Worm (Caenorhabditis elegans) whole organism, L4 larva: ENCODE measurements around the gene smg-6.

ENCODE experiments used
- D1046.2 ChIP-seq: fragments of 200-800 bp; sonication (Bioruptor generic); IDR thresholded peaks from 2 replicates; pipeline ENCODE4 v1.3.6; 2022; ENCODE audit warnings: missing genetic modification characterization, missing compliant biosample characterization
- F10B5.3 ChIP-seq: sonication (generic microtip); optimal IDR thresholded peaks from 2 replicates; lab custom pipeline; 2016; ENCODE audit warnings: mild to moderate bottlenecking, missing genetic modification characterization, missing compliant biosample characterization
- F26F4.8 ChIP-seq: fragments of 200-800 bp; sonication (Bioruptor generic); conservative IDR thresholded peaks from 2 replicates; pipeline ENCODE4 v1.3.6; 2022; ENCODE audit warnings: missing genetic modification characterization, missing compliant biosample characterization
- F37D6.2 ChIP-seq: sonication (generic microtip); optimal IDR thresholded peaks from 2 replicates; lab custom pipeline; 2016; ENCODE audit warnings: mild to moderate bottlenecking, missing genetic modification characterization, missing compliant biosample characterization
- F44E2.7 ChIP-seq: fragments of 200-800 bp; sonication (Bioruptor generic); IDR thresholded peaks from 2 replicates; pipeline ENCODE4 v2.1.2; 2022; ENCODE audit warnings: missing genetic modification characterization, missing compliant biosample characterization
- Y105C5A.15 ChIP-seq: fragments of 200-800 bp; sonication (Bioruptor generic); IDR thresholded peaks from 2 replicates; pipeline ENCODE4 v1.3.6; 2022; ENCODE audit warnings: missing genetic modification characterization, missing compliant biosample characterization
- Y48G9A.11 ChIP-seq: fragments of 200-800 bp; sonication (Bioruptor generic); IDR thresholded peaks from 2 replicates; pipeline ENCODE4 v1.3.6; 2022; ENCODE audit warnings: missing genetic modification reagents, missing genetic modification characterization, missing compliant biosample characterization
- Y5F2A.4 ChIP-seq: fragments of 200-800 bp; sonication (Bioruptor generic); optimal IDR thresholded peaks from 2 replicates; lab custom pipeline; 2018; ENCODE audit warnings: mild to moderate bottlenecking, missing genetic modification characterization, missing compliant biosample characterization
- Y75B8A.6 ChIP-seq: fragments of 200-800 bp; sonication (Bioruptor generic); IDR thresholded peaks from 2 replicates; pipeline ENCODE4 v1.3.6; 2022; ENCODE audit warnings: missing genetic modification reagents, missing genetic modification characterization, missing compliant biosample characterization
- ZK546.5 ChIP-seq, 2 experiments: sonication (generic microtip); optimal IDR thresholded peaks; 2 replicates each; lab custom pipeline; 2017; ENCODE audit warnings: missing biosample characterization in 2 of 2, missing genetic modification characterization in 2 of 2
- aha-1 ChIP-seq: fragments of 150-350 bp; peaks from one replicate; lab custom pipeline; 2014; ENCODE audit warnings: missing biosample characterization, missing genetic modification characterization
- ama-1 ChIP-seq: fragments of 150-350 bp; optimal IDR thresholded peaks from 2 replicates; lab custom pipeline; 2014; ENCODE audit warnings: inconsistent platforms, mixed read lengths
- arid-1 ChIP-seq: fragments of 200-800 bp; sonication (Bioruptor generic); conservative IDR thresholded peaks from 2 replicates; pipeline ENCODE4 v1.3.6; 2022; ENCODE audit warnings: missing genetic modification reagents, missing genetic modification characterization, missing compliant biosample characterization
- attf-4 ChIP-seq: sonication (generic microtip); optimal IDR thresholded peaks from 3 replicates; lab custom pipeline; 2017; ENCODE audit warnings: missing biosample characterization, missing genetic modification characterization
- ceh-32 ChIP-seq: sonication (generic microtip); optimal IDR thresholded peaks from 2 replicates; lab custom pipeline; 2016; ENCODE audit warnings: mild to moderate bottlenecking, missing genetic modification characterization, missing compliant biosample characterization; ENCODE audit not compliant: poor library complexity
- ceh-44 ChIP-seq: fragments of 200-800 bp; sonication (Bioruptor generic); IDR thresholded peaks from 2 replicates; pipeline ENCODE4 v1.3.6; 2022; ENCODE audit warnings: missing genetic modification reagents, missing genetic modification characterization, missing compliant biosample characterization
- daf-12 ChIP-seq: fragments of 150-350 bp; optimal IDR thresholded peaks from 2 replicates; lab custom pipeline; 2014; ENCODE audit warnings: missing biosample characterization, missing genetic modification reagents, missing genetic modification characterization
- daf-16 ChIP-seq, 3 experiments: sonication (generic microtip); optimal IDR thresholded peaks; 2 replicates each; lab custom pipeline; 2016 to 2017; ENCODE audit warnings: missing genetic modification characterization in 3 of 3, missing genetic modification reagents in 3 of 3, mild to moderate bottlenecking in 2 of 3, missing compliant biosample characterization in 2 of 3, missing biosample characterization in 1 of 3, moderate library complexity in 1 of 3
- daf-19 ChIP-seq: fragments of 200-800 bp; sonication (Bioruptor generic); conservative IDR thresholded peaks from 2 replicates; pipeline ENCODE4 v1.3.6; 2022; ENCODE audit warnings: missing genetic modification characterization, missing compliant biosample characterization
- dmd-6 ChIP-seq: fragments of 200-800 bp; sonication (Bioruptor generic); IDR thresholded peaks from 2 replicates; pipeline ENCODE4 v1.3.6; 2022; ENCODE audit warnings: missing genetic modification reagents, missing genetic modification characterization, missing compliant biosample characterization
- dmd-8 ChIP-seq: fragments of 200-800 bp; sonication (Bioruptor generic); IDR thresholded peaks from 2 replicates; pipeline ENCODE4 v1.3.6; 2022; ENCODE audit warnings: missing genetic modification characterization, missing compliant biosample characterization
- dpl-1 ChIP-seq: fragments of 150-350 bp; optimal IDR thresholded peaks from 2 replicates; lab custom pipeline; 2014; ENCODE audit warnings: missing biosample characterization, missing genetic modification reagents, missing genetic modification characterization
- dve-1 ChIP-seq: sonication (generic microtip); optimal IDR thresholded peaks from 2 replicates; lab custom pipeline; 2017; ENCODE audit warnings: antibody characterized with exemption, mild to moderate bottlenecking, missing genetic modification characterization, missing compliant biosample characterization; ENCODE audit not compliant: insufficient read depth
- egl-43 ChIP-seq: fragments of 200-800 bp; sonication (Bioruptor generic); IDR thresholded peaks from 2 replicates; pipeline ENCODE4 v1.3.6; 2022; ENCODE audit warnings: missing genetic modification reagents, missing genetic modification characterization, missing compliant biosample characterization
- fos-1 ChIP-seq: fragments of 150-350 bp; optimal IDR thresholded peaks from 2 replicates; lab custom pipeline; 2014; ENCODE audit warnings: missing biosample characterization, missing genetic modification characterization
- gei-8 ChIP-seq: fragments of 200-800 bp; sonication (Bioruptor generic); optimal IDR thresholded peaks from 2 replicates; lab custom pipeline; 2018; ENCODE audit warnings: mild to moderate bottlenecking, missing genetic modification characterization, missing compliant biosample characterization
- hlh-11 ChIP-seq: fragments of 200-800 bp; sonication (Bioruptor generic); optimal IDR thresholded peaks from 2 replicates; lab custom pipeline; 2018; ENCODE audit warnings: mild to moderate bottlenecking, missing genetic modification characterization, missing compliant biosample characterization
- hlh-30 ChIP-seq: sonication (generic microtip); optimal IDR thresholded peaks from 2 replicates; lab custom pipeline; 2017; ENCODE audit warnings: antibody characterized with exemption, mild to moderate bottlenecking, missing genetic modification characterization, missing compliant biosample characterization; ENCODE audit not compliant: insufficient read depth
- jun-1 ChIP-seq: fragments of 150-350 bp; optimal IDR thresholded peaks from 2 replicates; lab custom pipeline; 2014; ENCODE audit warnings: missing biosample characterization, missing genetic modification reagents, missing genetic modification characterization
- lin-13 ChIP-seq: fragments of 150-350 bp; optimal IDR thresholded peaks from 2 replicates; lab custom pipeline; 2014; ENCODE audit warnings: missing biosample characterization, missing genetic modification reagents, missing genetic modification characterization
- lin-38 ChIP-seq: fragments of 200-800 bp; sonication (Bioruptor generic); IDR thresholded peaks from 2 replicates; pipeline ENCODE4 v1.3.6; 2022; ENCODE audit warnings: missing genetic modification reagents, missing genetic modification characterization, missing compliant biosample characterization
- lin-39 ChIP-seq: fragments of 150-350 bp; optimal IDR thresholded peaks from 2 replicates; lab custom pipeline; 2014; ENCODE audit warnings: missing biosample characterization, missing genetic modification reagents, missing genetic modification characterization
- lsy-2 ChIP-seq, 2 experiments: fragments of 150-350 bp in 1 of 2; sonication (generic microtip) in 1 of 2; optimal IDR thresholded peaks; 2 replicates each; lab custom pipeline; 2014 to 2017; ENCODE audit warnings: missing biosample characterization in 2 of 2, missing genetic modification characterization in 2 of 2
- madf-5 ChIP-seq, 2 experiments: fragments of 200-800 bp; sonication (Bioruptor generic); IDR thresholded peaks; 2 replicates each; pipeline ENCODE4 v1.3.6; 2022; ENCODE audit warnings: missing compliant biosample characterization in 2 of 2, missing genetic modification characterization in 2 of 2
- madf-9 ChIP-seq: fragments of 200-800 bp; sonication (Bioruptor generic); conservative IDR thresholded peaks from 2 replicates; pipeline ENCODE4 v1.3.6; 2022; ENCODE audit warnings: missing genetic modification reagents, missing genetic modification characterization, missing compliant biosample characterization
- mep-1 ChIP-seq: fragments of 150-350 bp; sonication (generic microtip); optimal IDR thresholded peaks from 3 replicates; lab custom pipeline; 2014; ENCODE audit warnings: missing biosample characterization, missing genetic modification characterization
- nhr-111 ChIP-seq: fragments of 200-800 bp; sonication (Bioruptor generic); optimal IDR thresholded peaks from 2 replicates; lab custom pipeline; 2018; ENCODE audit warnings: mild to moderate bottlenecking, missing genetic modification characterization, missing compliant biosample characterization
- nhr-237 ChIP-seq: sonication (generic microtip); optimal IDR thresholded peaks from 2 replicates; lab custom pipeline; 2017; ENCODE audit warnings: missing biosample characterization, missing genetic modification characterization
- nhr-25 ChIP-seq: sonication (generic microtip); optimal IDR thresholded peaks from 2 replicates; lab custom pipeline; 2017; ENCODE audit warnings: missing genetic modification characterization, mild to moderate bottlenecking, missing compliant biosample characterization, antibody characterized with exemption, moderate library complexity, borderline replicate concordance; ENCODE audit not compliant: insufficient read depth
- nhr-41 ChIP-seq: fragments of 200-800 bp; sonication (Bioruptor generic); IDR thresholded peaks from 2 replicates; pipeline ENCODE4 v1.3.6; 2022; ENCODE audit warnings: missing genetic modification reagents, missing genetic modification characterization, missing compliant biosample characterization
- nhr-48 ChIP-seq: sonication (generic microtip); optimal IDR thresholded peaks from 2 replicates; lab custom pipeline; 2016; ENCODE audit warnings: mild to moderate bottlenecking, missing genetic modification characterization, missing compliant biosample characterization
- pqm-1 ChIP-seq: sonication (generic microtip); optimal IDR thresholded peaks from 2 replicates; lab custom pipeline; 2017; ENCODE audit warnings: missing biosample characterization, missing genetic modification characterization
- sdz-12 ChIP-seq: fragments of 200-800 bp; sonication (Bioruptor generic); optimal IDR thresholded peaks from 2 replicates; lab custom pipeline; 2018; ENCODE audit warnings: mild to moderate bottlenecking, missing genetic modification characterization, missing compliant biosample characterization
- set-16 ChIP-seq: fragments of 200-800 bp; sonication (Bioruptor generic); IDR thresholded peaks from 2 replicates; pipeline ENCODE4 v1.3.6; 2022; ENCODE audit warnings: missing genetic modification reagents, missing genetic modification characterization, missing compliant biosample characterization
- tag-97 ChIP-seq: fragments of 200-800 bp; sonication (Bioruptor generic); IDR thresholded peaks from 2 replicates; pipeline ENCODE4 v1.3.6; 2022; ENCODE audit warnings: missing genetic modification characterization, missing compliant biosample characterization
- tra-1 ChIP-seq: fragments of 200-800 bp; sonication (Bioruptor generic); IDR thresholded peaks from 2 replicates; pipeline ENCODE4 v1.3.6; 2022; ENCODE audit warnings: missing genetic modification reagents, missing genetic modification characterization, missing compliant biosample characterization
- unc-39 ChIP-seq: sonication (generic microtip); optimal IDR thresholded peaks from 2 replicates; lab custom pipeline; 2017; ENCODE audit warnings: missing biosample characterization, missing genetic modification characterization
- vab-7 ChIP-seq: fragments of 200-800 bp; sonication (Bioruptor generic); IDR thresholded peaks from 2 replicates; pipeline ENCODE4 v1.3.6; 2022; ENCODE audit warnings: missing genetic modification reagents, missing genetic modification characterization, missing compliant biosample characterization
- zfp-2 ChIP-seq: sonication (generic microtip); optimal IDR thresholded peaks from 2 replicates; lab custom pipeline; 2016; ENCODE audit warnings: mild to moderate bottlenecking, missing genetic modification characterization, missing compliant biosample characterization
- zip-11 ChIP-seq: fragments of 200-800 bp; sonication (Bioruptor generic); IDR thresholded peaks from 2 replicates; pipeline ENCODE4 v1.3.6; 2022; ENCODE audit warnings: missing genetic modification characterization, missing compliant biosample characterization
- zip-2 ChIP-seq: fragments of 150-350 bp; optimal IDR thresholded peaks from 2 replicates; lab custom pipeline; 2014; ENCODE audit warnings: missing biosample characterization, missing genetic modification characterization

The smg-6 gene

DNA sequence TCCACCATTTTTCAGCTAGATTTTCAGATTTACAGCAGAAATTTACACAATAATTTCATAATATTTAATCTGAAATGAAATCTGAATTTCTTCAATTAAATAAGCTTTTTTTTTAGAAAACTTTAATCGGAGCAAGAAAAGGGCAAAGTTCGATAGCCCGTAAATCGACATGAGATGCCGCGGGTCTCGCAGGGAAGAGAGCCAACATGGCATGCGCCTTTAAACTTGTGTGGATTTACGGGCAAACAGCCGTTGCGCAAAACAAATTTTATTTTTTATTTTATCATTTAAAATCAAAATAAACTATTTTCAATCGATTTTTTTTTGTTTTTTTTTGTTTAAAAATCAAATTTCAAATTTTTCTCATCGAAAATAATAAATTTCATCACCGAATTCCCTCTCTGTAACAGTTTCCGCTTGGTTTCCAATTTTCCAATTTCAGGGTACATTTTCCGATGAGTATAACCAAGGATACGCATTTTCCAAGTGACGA lies 55.0 kb downstream of the smg-6 start, which contains the start of the genes Y54F10AM.15, rbc-2 and ndua-8 (continued):
- TF ChIP-seq D1046.2 (GFP tag; lab: Robert Waterston, UW) (no peak), ama-1 (lab: Kevin White, UChicago) (peak; percentile 23), aha-1 (tag; lab: Kevin White, UChicago) (peak; percentile 97), dve-1 (peak; percentile 96), dpl-1 (GFP tag; lab: Kevin White, UChicago) (peak; percentile 87), nhr-41 (GFP tag; lab: Robert Waterston, UW) (no peak), nhr-237 (tag; lab: Kevin White, UChicago) (no peak), F10B5.3 (tag; lab: Kevin White, UChicago) (peak; percentile 20), lin-13 (GFP tag; lab: Kevin White, UChicago) (peak; percentile 92), sdz-12 (GFP tag; lab: Kevin White, UChicago) (no peak), madf-5 (GFP tag; IDR thresholded peaks at IDR 0.05; lab: Robert Waterston, UW) (no peak), daf-19 (GFP tag; lab: Robert Waterston, UW) (no peak), attf-4 (tag; lab: Kevin White, UChicago) (no peak), unc-39 (tag; lab: Kevin White, UChicago) (no peak), gei-8 (no peak), ceh-44 (0 out of 2 replicates have a peak, but pooled peaks have one; percentile 37), zfp-2 (peak; percentile 84), pqm-1 (tag; lab: Kevin White, UChicago) (peak; percentile 25), Y5F2A.4 (GFP tag; lab: Kevin White, UChicago) (no peak), dmd-8 (no peak), lsy-2 (tag; optimal IDR thresholded peaks at IDR 0.05; lab: Kevin White, UChicago) (peak; percentile 86 to 96), Y75B8A.6 (GFP tag; lab: Robert Waterston, UW) (no peak), daf-12 (tag; lab: Kevin White, UChicago) (no peak), F37D6.2 (peak; percentile 67), Y105C5A.15 (GFP tag; lab: Robert Waterston, UW) (no peak), tra-1 (GFP tag; lab: Robert Waterston, UW) (no peak), zip-2 (tag; lab: Kevin White, UChicago) (no peak), nhr-25 (tag; lab: Kevin White, UChicago) (peak; percentile 75), lin-39 (tag; lab: Kevin White, UChicago) (no peak), vab-7 (GFP tag; lab: Robert Waterston, UW) (0 out of 2 replicates have a peak, but pooled peaks have one; percentile 18), ZK546.5 (tag; optimal IDR thresholded peaks at IDR 0.05; lab: Kevin White, UChicago) (peak in 1 of 2 experiments; percentile 64), dmd-6 (GFP tag; lab: Robert Waterston, UW) (no peak), lin-38 (peak; percentile 86), hlh-30 (tag; lab: Kevin White, UChicago) (peak; percentile 93), madf-9 (GFP tag; lab: Robert Waterston, UW) (no peak), nhr-111 (GFP tag; lab: Kevin White, UChicago) (no peak), daf-16 (GFP tag; optimal IDR thresholded peaks at IDR 0.05; lab: Kevin White, UChicago) (peak in 1 of 2 experiments; percentile 32), daf-16 (tag; optimal IDR thresholded peaks at IDR 0.05; lab: Kevin White, UChicago) (peak; percentile 67), arid-1 (GFP tag; lab: Robert Waterston, UW) (no peak; the same call in 1 of the 2 replicates), nhr-48 (tag; lab: Kevin White, UChicago) (no peak), egl-43 (GFP tag; lab: Robert Waterston, UW) (no peak), fos-1 (no peak), set-16 (no peak), hlh-11 (tag; lab: Kevin White, UChicago) (peak; percentile 84), ceh-32 (tag; lab: Kevin White, UChicago) (no peak), F26F4.8 (GFP tag; lab: Robert Waterston, UW) (no peak), F44E2.7 (GFP tag; lab: Robert Waterston, UW) (no peak), mep-1 (tag; lab: Kevin White, UChicago) (peak; percentile 98), jun-1 (tag; lab: Kevin White, UChicago) (no peak), tag-97 (GFP tag; lab: Robert Waterston, UW) (no peak), zip-11 (GFP tag; lab: Robert Waterston, UW) (no peak), Y48G9A.11 (no peak)
